Fruit fly (Drosophila melanogaster): ENCODE measurements around the gene dmt.

Gene dmt

dm6 chr3R:9747272-9747874, 36.4 kb downstream of the dmt start, which contains the start of gene CG12948 (continued):
- TF ChIP-seq Eip74EF (GFP tag; optimal IDR thresholded peaks at IDR 0.05) (no peak), Hmx (GFP tag; optimal IDR thresholded peaks at IDR 0.05) (no peak), Optix (GFP tag; IDR thresholded peaks at IDR 0.05) (no peak), CG12155 (GFP tag; optimal IDR thresholded peaks at IDR 0.05) (peak; percentile 39), ewg (GFP tag; optimal IDR thresholded peaks at IDR 0.05) (no peak), nmo (GFP tag; optimal IDR thresholded peaks at IDR 0.05) (peak; percentile 49), CG14441 (GFP tag; IDR thresholded peaks at IDR 0.05) (0 out of 2 replicates have a peak, but pooled peaks have one; percentile 10), CG14710 (tag; optimal IDR thresholded peaks at IDR 0.05) (peak; percentile 48), CG3281 (GFP tag; optimal IDR thresholded peaks at IDR 0.05) (peak; percentile 71), CG32772 (GFP tag; IDR thresholded peaks at IDR 0.05) (no peak; the same call in 1 of the 2 replicates), trem (tag; optimal IDR thresholded peaks at IDR 0.05) (peak; percentile 56), CG9727 (GFP tag; optimal IDR thresholded peaks at IDR 0.05) (peak; percentile 61), Tbp (GFP tag; optimal IDR thresholded peaks at IDR 0.05) (no peak), h (optimal IDR thresholded peaks at IDR 0.05) (no peak), CG2875 (GFP tag; optimal IDR thresholded peaks at IDR 0.05) (peak; percentile 11), chif (GFP tag; optimal IDR thresholded peaks at IDR 0.05) (peak in 1 of 2 experiments; percentile 63), NK7.1 (GFP tag; optimal IDR thresholded peaks at IDR 0.05) (no peak), prd (optimal IDR thresholded peaks at IDR 0.05) (no peak), prd (GFP tag; IDR thresholded peaks at IDR 0.05) (peak; percentile 34; the same call in 1 of the 3 replicates), sob (GFP tag; IDR thresholded peaks at IDR 0.05) (peak; percentile 60), maf-S (GFP tag; optimal IDR thresholded peaks at IDR 0.05) (peak; percentile 56), Oli (tag; optimal IDR thresholded peaks at IDR 0.05) (no peak), TFAM (GFP tag; optimal IDR thresholded peaks at IDR 0.05) (no peak), CG7963 (GFP tag; IDR thresholded peaks at IDR 0.05; ENCODE audit: partially characterized antibody) (peak; percentile 66; the same call in 2 of the 3 replicates), Pdp1 (GFP tag; optimal IDR thresholded peaks at IDR 0.05) (peak; percentile 36 to 83), CG30431 (GFP tag; optimal IDR thresholded peaks at IDR 0.05) (no peak), CG18476 (GFP tag; optimal IDR thresholded peaks at IDR 0.05) (no peak), CG11093 (GFP tag; IDR thresholded peaks at IDR 0.05) (0 out of 3 replicates have a peak, but pooled peaks have one; percentile 27), CG7839 (tag; optimal IDR thresholded peaks at IDR 0.05) (no peak), CG15696 (tag; optimal IDR thresholded peaks at IDR 0.05) (peak; percentile 57), HmgD (GFP tag; optimal IDR thresholded peaks at IDR 0.05) (peak; percentile 21), CG12299 (tag; optimal IDR thresholded peaks at IDR 0.05) (no peak), CG1603 (tag; optimal IDR thresholded peaks at IDR 0.05) (peak; percentile 50), tna (GFP tag; IDR thresholded peaks at IDR 0.05; ENCODE audit: partially characterized antibody) (peak; percentile 71), CG33557 (GFP tag; optimal IDR thresholded peaks at IDR 0.05) (peak; percentile 60), Gsc (GFP tag; IDR thresholded peaks at IDR 0.05) (no peak), Ets65A (GFP tag) (peak; percentile 73), tll (GFP tag; optimal IDR thresholded peaks at IDR 0.05) (no peak), CG13424 (tag; optimal IDR thresholded peaks at IDR 0.05) (peak; percentile 69), hb (GFP tag; IDR thresholded peaks at IDR 0.05; ENCODE audit: partially characterized antibody) (peak; percentile 88), chinmo (GFP tag; IDR thresholded peaks at IDR 0.05; ENCODE audit: partially characterized antibody) (peak; percentile 90), Xrp1 (GFP tag; IDR thresholded peaks at IDR 0.05) (peak; percentile 56), scrt (GFP tag; optimal IDR thresholded peaks at IDR 0.05) (no peak), Xbp1 (GFP tag; optimal IDR thresholded peaks at IDR 0.05) (peak; percentile 55), CG11560 (tag; IDR thresholded peaks at IDR 0.05) (peak; percentile 44; the same call in 1 of the 3 replicates), CG11456 (GFP tag; IDR thresholded peaks at IDR 0.05) (0 out of 3 replicates have a peak, but pooled peaks have one; percentile 12), danr (GFP tag; IDR thresholded peaks at IDR 0.05) (no peak), CG12769 (tag; optimal IDR thresholded peaks at IDR 0.05) (peak; percentile 56), CG6254 (GFP tag; optimal IDR thresholded peaks at IDR 0.05) (no peak)
